Fruit fly (Drosophila melanogaster): Measurements from ENCODE around the gene CG31457.

DNA sequence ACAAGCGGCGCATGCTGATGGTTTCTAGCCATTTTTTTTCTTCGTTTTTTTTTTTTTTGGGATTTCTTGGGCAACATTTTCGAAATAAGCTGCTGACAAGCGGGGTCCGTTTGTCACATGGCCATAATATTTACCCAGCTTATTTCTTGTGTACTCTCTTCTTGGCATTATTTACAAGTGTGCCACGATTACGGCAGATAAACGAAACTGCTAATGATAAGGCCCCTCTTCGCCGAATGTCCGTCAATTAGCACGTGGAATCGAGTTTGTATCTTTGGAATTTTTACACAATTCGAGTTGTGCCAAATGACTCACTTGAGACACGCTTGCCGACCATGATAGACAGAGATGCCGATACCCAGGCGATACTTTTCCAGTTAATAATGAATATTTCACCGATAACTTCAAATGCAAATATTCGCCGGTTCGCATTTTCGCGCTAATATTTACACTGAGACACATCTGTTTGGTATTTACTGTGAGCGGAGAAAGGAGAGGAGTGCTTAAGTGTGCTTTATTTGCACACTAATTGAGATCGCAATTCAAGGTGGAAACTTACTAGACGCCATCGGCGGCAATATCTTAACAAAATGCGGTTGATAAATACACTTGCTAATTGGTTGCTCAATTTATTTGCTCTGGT, 48.8 kb upstream of the CG31457 start:
- TF ChIP-seq insv (optimal IDR thresholded peaks at IDR 0.05): no peak
- TF ChIP-seq Myc (optimal IDR thresholded peaks at IDR 0.05): no peak
- no peak for TF ChIP-seq psq (optimal IDR thresholded peaks at IDR 0.05)
- TF ChIP-seq Sin3A (optimal IDR thresholded peaks at IDR 0.05): no peak
- TF ChIP-seq ttk (optimal IDR thresholded peaks at IDR 0.05): no peak
- TF ChIP-seq h (optimal IDR thresholded peaks at IDR 0.05): no peak

All from Kc167 (cell line).